Worm (Caenorhabditis elegans) whole organism, midembryonic: ENCODE measurements around the gene odr-2.

Source experiments
- T22C8.4 ChIP-seq: fragments of 200-800 bp; sonication (Bioruptor generic); IDR thresholded peaks from 2 replicates; pipeline ENCODE4 v1.3.6; 2022; ENCODE audit warnings: missing genetic modification characterization, missing compliant biosample characterization
- cog-1 ChIP-seq: sonication (generic microtip); optimal IDR thresholded peaks from 2 replicates; lab custom pipeline; 2016; ENCODE audit warnings: missing genetic modification characterization, missing compliant biosample characterization
- flt-1 ChIP-seq: fragments of 200-800 bp; sonication (Bioruptor generic); IDR thresholded peaks from 2 replicates; pipeline ENCODE4 v1.3.6; 2022; ENCODE audit warnings: missing genetic modification characterization, missing compliant biosample characterization
- klf-2 ChIP-seq: fragments of 200-800 bp; sonication (Bioruptor generic); conservative IDR thresholded peaks from 2 replicates; pipeline ENCODE4 v1.3.6; 2022; ENCODE audit warnings: missing genetic modification reagents, missing genetic modification characterization, missing compliant biosample characterization
- med-1 ChIP-seq: sonication (generic microtip); optimal IDR thresholded peaks from 2 replicates; lab custom pipeline; 2017; ENCODE audit warnings: missing genetic modification characterization, mild to moderate bottlenecking, missing compliant biosample characterization, antibody characterized with exemption, missing genetic modification reagents; ENCODE audit not compliant: insufficient read depth
- ref-1 ChIP-seq: fragments of 200-800 bp; sonication (Bioruptor generic); conservative IDR thresholded peaks from 2 replicates; pipeline ENCODE4 v1.3.6; 2022; ENCODE audit warnings: missing genetic modification reagents, missing genetic modification characterization, missing compliant biosample characterization
- tab-1 ChIP-seq: fragments of 200-800 bp; sonication (Bioruptor generic); IDR thresholded peaks from 2 replicates; pipeline ENCODE4 v1.3.6; 2022; ENCODE audit warnings: missing genetic modification characterization, missing compliant biosample characterization
- ztf-23 ChIP-seq: fragments of 200-800 bp; sonication (Bioruptor generic); IDR thresholded peaks from 2 replicates; pipeline ENCODE4 v1.3.6; 2022; ENCODE audit warnings: missing genetic modification reagents, missing genetic modification characterization, missing compliant biosample characterization
- ztf-29 ChIP-seq: fragments of 200-800 bp; sonication (Bioruptor generic); IDR thresholded peaks from 2 replicates; pipeline ENCODE4 v1.3.6; 2022; ENCODE audit warnings: missing genetic modification reagents, missing genetic modification characterization, missing compliant biosample characterization

The odr-2 gene

ce11 chrV:7120168-7120567 is 16.8 kb downstream of the odr-2 start, which contains the start of gene srx-34:
Gene srx-34 (minus strand): TSS chrV:7120268.
- TF ChIP-seq ref-1 (GFP tag; lab: Robert Waterston, UW) = no peak
- no peak for TF ChIP-seq med-1 (GFP tag; lab: Kevin White, UChicago)
- TF ChIP-seq klf-2 (GFP tag; lab: Robert Waterston, UW) = no peak

- no peak for TF ChIP-seq ref-1 (GFP tag; lab: Robert Waterston, UW)
Measured at ce11 chrV:7123188-7123708, 19.9 kb downstream of the odr-2 start, which contains the start of gene lmd-5. Gene lmd-5 (plus strand): TSS chrV:7123658.

ce11 chrV:7123979-7124378 is 20.6 kb downstream of the odr-2 start:
- TF ChIP-seq klf-2 (GFP tag; lab: Robert Waterston, UW) (no peak), flt-1 (GFP tag; lab: Robert Waterston, UW) (no peak), tab-1 (GFP tag; lab: Robert Waterston, UW) (no peak), cog-1 (tag; lab: Kevin White, UChicago) (no peak), ztf-29 (GFP tag; lab: Robert Waterston, UW) (no peak), ref-1 (GFP tag; lab: Robert Waterston, UW) (no peak), ztf-23 (GFP tag; lab: Robert Waterston, UW) (no peak)

- TF ChIP-seq flt-1 (GFP tag; lab: Robert Waterston, UW) = no peak
- TF ChIP-seq ref-1 (GFP tag; lab: Robert Waterston, UW) = no peak
- TF ChIP-seq ztf-29 (GFP tag; lab: Robert Waterston, UW) = no peak
- no peak for TF ChIP-seq T22C8.4 (GFP tag; lab: Robert Waterston, UW)
- no peak for TF ChIP-seq klf-2 (GFP tag; lab: Robert Waterston, UW)
- TF ChIP-seq med-1 (GFP tag; lab: Kevin White, UChicago) = no peak
- TF ChIP-seq ztf-23 (GFP tag; lab: Robert Waterston, UW) = no peak
- TF ChIP-seq tab-1 (GFP tag; lab: Robert Waterston, UW) = no peak
- no peak for TF ChIP-seq cog-1 (tag; lab: Kevin White, UChicago)
Measured at ce11 chrV:7129460-7129859, 26.1 kb downstream of the odr-2 start, which contains the start of gene T01C4.8. Gene T01C4.8 (minus strand): TSS chrV:7129560.

ce11 chrV:7130974-7131373 is 27.6 kb downstream of the odr-2 start, which contains the start of gene srx-36:
Gene srx-36 (minus strand): TSS chrV:7131074.
- no peak for TF ChIP-seq cog-1 (tag; lab: Kevin White, UChicago)
- TF ChIP-seq ref-1 (GFP tag; lab: Robert Waterston, UW) = no peak
- no peak for TF ChIP-seq ztf-29 (GFP tag; lab: Robert Waterston, UW)
- no peak for TF ChIP-seq flt-1 (GFP tag; lab: Robert Waterston, UW)
- no peak for TF ChIP-seq ztf-23 (GFP tag; lab: Robert Waterston, UW)
- no peak for TF ChIP-seq med-1 (GFP tag; lab: Kevin White, UChicago)
- TF ChIP-seq tab-1 (GFP tag; lab: Robert Waterston, UW) = no peak
- no peak for TF ChIP-seq klf-2 (GFP tag; lab: Robert Waterston, UW)
- TF ChIP-seq T22C8.4 (GFP tag; lab: Robert Waterston, UW) = no peak

ce11 chrV:7132248-7132647 is 28.9 kb downstream of the odr-2 start, which contains the start of gene sre-10:
Gene sre-10 (plus strand): TSS chrV:7132548.
- TF ChIP-seq T22C8.4 (GFP tag; lab: Robert Waterston, UW) (no peak), klf-2 (GFP tag; lab: Robert Waterston, UW) (no peak), tab-1 (GFP tag; lab: Robert Waterston, UW) (no peak)

- TF ChIP-seq T22C8.4 (GFP tag; lab: Robert Waterston, UW) (no peak), ref-1 (GFP tag; lab: Robert Waterston, UW) (no peak), klf-2 (GFP tag; lab: Robert Waterston, UW) (no peak), cog-1 (tag; lab: Kevin White, UChicago) (no peak), tab-1 (GFP tag; lab: Robert Waterston, UW) (no peak), ztf-29 (GFP tag; lab: Robert Waterston, UW) (no peak), ztf-23 (GFP tag; lab: Robert Waterston, UW) (no peak)
Measured at ce11 chrV:7133963-7134362, 30.6 kb downstream of the odr-2 start, which contains the start of gene F10D2.16. Gene F10D2.16 (plus strand): TSS chrV:7134263.

ce11 chrV:7136859-7137258 is 33.5 kb downstream of the odr-2 start:
- TF ChIP-seq flt-1 (GFP tag; lab: Robert Waterston, UW) = no peak
- no peak for TF ChIP-seq tab-1 (GFP tag; lab: Robert Waterston, UW)
- TF ChIP-seq ztf-23 (GFP tag; lab: Robert Waterston, UW) = no peak
- TF ChIP-seq ref-1 (GFP tag; lab: Robert Waterston, UW) = no peak
- TF ChIP-seq T22C8.4 (GFP tag; lab: Robert Waterston, UW) = no peak
- no peak for TF ChIP-seq med-1 (GFP tag; lab: Kevin White, UChicago)
- TF ChIP-seq ztf-29 (GFP tag; lab: Robert Waterston, UW) = no peak
- TF ChIP-seq cog-1 (tag; lab: Kevin White, UChicago) = no peak
- no peak for TF ChIP-seq klf-2 (GFP tag; lab: Robert Waterston, UW)

ce11 chrV:7138320-7138719 is 35.0 kb downstream of the odr-2 start, which contains the start of gene str-112:
Gene str-112 (minus strand): TSS chrV:7138420.
- TF ChIP-seq klf-2 (GFP tag; lab: Robert Waterston, UW) (no peak), ref-1 (GFP tag; lab: Robert Waterston, UW) (no peak), ztf-29 (GFP tag; lab: Robert Waterston, UW) (no peak), flt-1 (GFP tag; lab: Robert Waterston, UW) (no peak), T22C8.4 (GFP tag; lab: Robert Waterston, UW) (no peak), cog-1 (tag; lab: Kevin White, UChicago) (no peak), tab-1 (GFP tag; lab: Robert Waterston, UW) (no peak), ztf-23 (GFP tag; lab: Robert Waterston, UW) (no peak), med-1 (GFP tag; lab: Kevin White, UChicago) (no peak)
